Worm (Caenorhabditis elegans) whole organism, L1 larva: ENCODE results near the gene Y45F10D.7.

Source experiments
- aly-2 ChIP-seq: fragments of 150-350 bp; optimal IDR thresholded peaks from 2 replicates; lab custom pipeline; 2014; ENCODE audit warnings: missing biosample characterization, missing genetic modification characterization
- blmp-1 ChIP-seq: fragments of 150-350 bp; optimal IDR thresholded peaks from 2 replicates; lab custom pipeline; 2014; ENCODE audit warnings: missing biosample characterization, missing genetic modification characterization
- dsc-1 ChIP-seq: sonication (generic microtip); optimal IDR thresholded peaks from 2 replicates; lab custom pipeline; 2016; ENCODE audit warnings: mild to moderate bottlenecking, missing genetic modification characterization, missing compliant biosample characterization
- egl-27 ChIP-seq, 2 experiments: fragments of 150-350 bp in 1 of 2; sonication (generic microtip); optimal IDR thresholded peaks; 3 replicates each; lab custom pipeline; 2017 to 2018; ENCODE audit warnings: missing biosample characterization in 2 of 2, missing genetic modification characterization in 2 of 2, missing genetic modification reagents in 2 of 2
- elt-2 ChIP-seq: sonication (generic microtip); optimal IDR thresholded peaks from 2 replicates; lab custom pipeline; 2016; ENCODE audit warnings: missing genetic modification characterization, mild to moderate bottlenecking, inconsistent platforms, missing compliant biosample characterization, missing genetic modification reagents
- fkh-4 ChIP-seq: sonication (generic microtip); optimal IDR thresholded peaks from 2 replicates; lab custom pipeline; 2016; ENCODE audit warnings: missing compliant biosample characterization, missing genetic modification characterization, borderline replicate concordance
- fkh-8 ChIP-seq: sonication (generic microtip); optimal IDR thresholded peaks from 2 replicates; lab custom pipeline; 2016; ENCODE audit warnings: mild to moderate bottlenecking, missing genetic modification characterization, missing compliant biosample characterization
- nhr-47 ChIP-seq: sonication (generic microtip); optimal IDR thresholded peaks from 2 replicates; lab custom pipeline; 2016; ENCODE audit warnings: mild to moderate bottlenecking, missing genetic modification characterization, moderate library complexity, missing compliant biosample characterization
- snpc-4 ChIP-seq: fragments of 150-350 bp; optimal IDR thresholded peaks from 2 replicates; lab custom pipeline; 2014; ENCODE audit warnings: missing biosample characterization, missing genetic modification characterization
- sox-4 ChIP-seq: sonication (generic microtip); optimal IDR thresholded peaks from 2 replicates; lab custom pipeline; 2016; ENCODE audit warnings: missing genetic modification characterization, missing compliant biosample characterization
- unc-130 ChIP-seq: fragments of 150-350 bp; optimal IDR thresholded peaks from 2 replicates; lab custom pipeline; 2017; ENCODE audit warnings: missing biosample characterization, missing genetic modification characterization, inconsistent platforms
- vab-15 ChIP-seq: sonication (generic microtip); optimal IDR thresholded peaks from 2 replicates; lab custom pipeline; 2017; ENCODE audit warnings: missing genotype, mild to moderate bottlenecking, missing genetic modification characterization, missing compliant biosample characterization
- ztf-11 ChIP-seq, 2 experiments: sonication (generic microtip); optimal IDR thresholded peaks; 2 replicates each; lab custom pipeline; 2016 to 2017; ENCODE audit warnings: missing genetic modification characterization in 2 of 2, missing biosample characterization in 1 of 2, missing compliant biosample characterization in 1 of 2

DNA sequence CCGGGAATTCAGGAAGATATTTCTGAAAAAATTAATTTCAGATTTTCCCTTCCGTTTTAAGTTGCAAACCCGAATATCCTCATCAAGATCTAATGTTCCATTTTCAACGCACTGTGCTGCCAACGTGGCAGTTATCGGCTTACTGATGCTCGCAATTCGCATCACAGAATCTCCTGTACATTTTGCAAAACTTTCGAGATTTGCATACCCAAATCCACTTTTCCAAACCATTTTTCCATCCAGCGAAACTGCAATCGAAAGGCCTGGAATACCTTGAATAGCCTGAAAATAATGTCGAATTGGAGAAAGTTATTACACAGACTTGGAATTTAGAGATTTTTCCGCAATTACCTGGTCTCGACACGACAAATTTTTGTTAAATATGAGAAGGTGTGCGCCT lies 3.9 kb upstream of the Y45F10D.7 start:
- TF ChIP-seq vab-15 (tag; lab: Kevin White, UChicago) (no peak), sox-4 (tag; lab: Kevin White, UChicago) (no peak), elt-2 (tag; lab: Kevin White, UChicago) (peak; percentile 10), unc-130 (tag; lab: Kevin White, UChicago) (no peak), blmp-1 (tag; lab: Kevin White, UChicago) (no peak), fkh-8 (tag; lab: Kevin White, UChicago) (no peak), dsc-1 (tag; lab: Kevin White, UChicago) (no peak), nhr-47 (no peak), aly-2 (no peak), egl-27 (tag; optimal IDR thresholded peaks at IDR 0.05; lab: Kevin White, UChicago) (no peak), snpc-4 (tag; lab: Kevin White, UChicago) (no peak), ztf-11 (tag; optimal IDR thresholded peaks at IDR 0.05; lab: Kevin White, UChicago) (no peak), fkh-4 (no peak)
